Worm (Caenorhabditis elegans): ENCODE measurements around the gene F59B2.13.
A peak's percentile ranks its signal among the peaks of the same experiment; 100 is the strongest.
"Not testable (repeated sequence)": the region's sequence is repeated elsewhere in the genome, so short reads cannot be mapped to it uniquely, and the experiment has no call there.

F59B2.13 gene

ce11 chrIII:9007183-9007582 lies 19.7 kb downstream of the F59B2.13 start (continued):
- TF ChIP-seq ces-1 (GFP tag; optimal IDR thresholded peaks at IDR 0.05) (no peak), ets-5 (GFP tag; IDR thresholded peaks at IDR 0.05) (no peak)

DNA sequence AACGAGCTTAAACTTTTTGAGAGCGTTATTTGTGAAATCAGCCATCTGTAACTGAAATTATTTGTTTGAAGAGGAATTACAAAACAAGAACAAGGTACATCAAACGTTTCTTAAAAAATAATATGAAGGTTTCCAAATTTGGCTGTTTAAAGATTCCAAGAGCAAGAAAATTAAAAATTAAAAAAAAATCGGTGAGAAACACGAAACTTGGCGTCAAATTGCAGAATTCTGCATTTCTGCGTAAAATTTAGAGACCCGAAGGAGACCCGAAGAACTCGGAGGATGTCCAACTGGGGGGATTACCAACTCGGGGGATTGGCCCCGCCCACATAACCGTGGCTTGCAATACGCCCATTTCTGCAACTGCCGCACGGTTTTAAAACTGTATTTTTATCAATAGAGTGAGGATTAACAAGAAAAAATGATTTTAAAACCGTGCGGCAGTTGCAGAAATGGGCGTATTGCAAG lies 20.9 kb downstream of the F59B2.13 start, which contains the start of gene rab-6.1:
Gene rab-6.1, minus strand, starts transcription at position 51 of the 468 bp plus-strand sequence.
- not testable (repeated sequence) for TF ChIP-seq nhr-11, mdl-1, sptf-1 (tag; optimal IDR thresholded peaks at IDR 0.05)

DNA sequence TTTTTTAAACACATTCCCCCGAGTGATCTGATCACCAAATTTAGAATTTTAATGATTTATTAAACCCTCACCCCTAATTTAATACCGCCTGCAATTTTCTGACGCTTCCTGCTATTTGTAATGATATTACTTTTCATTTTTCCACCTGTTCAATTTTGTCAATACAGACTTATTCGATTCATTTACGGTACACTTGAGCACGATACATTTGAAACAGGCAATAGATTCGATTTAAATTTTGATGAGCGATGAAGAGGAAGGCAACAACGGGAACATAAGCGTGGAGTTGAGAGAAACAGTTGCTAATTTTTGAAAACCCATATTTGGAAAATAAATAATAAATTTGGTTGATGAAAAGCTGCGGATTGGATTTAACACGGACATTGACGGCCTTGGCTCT lies 22.2 kb downstream of the F59B2.13 start:
- TF ChIP-seq elt-2 (tag; optimal IDR thresholded peaks at IDR 0.05) (no peak), rnt-1 (tag; optimal IDR thresholded peaks at IDR 0.05) (no peak), irx-1 (tag; optimal IDR thresholded peaks at IDR 0.05) (no peak), hlh-17 (GFP tag; optimal IDR thresholded peaks at IDR 0.05; ENCODE audit: borderline replicate concordance) (no peak)

DNA sequence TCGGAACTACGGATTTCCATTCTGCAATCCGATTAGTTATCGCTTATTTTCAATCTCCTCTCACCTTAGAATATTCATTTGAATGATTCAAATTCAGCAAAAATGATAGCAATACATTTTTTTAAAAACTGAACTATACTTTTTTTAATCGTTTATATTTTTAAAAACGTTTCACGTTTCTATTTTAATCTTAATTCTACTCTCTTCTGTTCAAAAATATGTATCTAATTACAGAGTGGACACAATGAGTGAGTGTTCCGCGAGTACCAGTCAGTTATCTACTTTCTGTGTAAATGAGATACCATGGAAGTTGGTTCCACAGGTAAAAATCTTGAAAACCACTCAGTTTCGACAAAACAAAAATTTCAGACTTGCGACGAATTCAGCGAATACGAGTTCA lies 24.3 kb downstream of the F59B2.13 start, which contains the start of the genes F59B2.15 and zif-1:
Gene F59B2.15, minus strand, starts transcription at position 101 of the 400 bp plus-strand sequence.
Gene zif-1, plus strand, starts transcription at position 235 of the 400 bp plus-strand sequence.
- TF ChIP-seq C34B4.2 (tag; optimal IDR thresholded peaks at IDR 0.05), result no peak
- no peak for TF ChIP-seq nhr-28 (tag; optimal IDR thresholded peaks at IDR 0.05)

ce11 chrIII:9001899-9002298 lies 25.0 kb downstream of the F59B2.13 start, which contains the start of gene rpn-6.2:
Gene rpn-6.2 (minus strand): TSS chrIII:9001999.
- TF ChIP-seq lin-39 (tag; optimal IDR thresholded peaks at IDR 0.05) (no peak), ces-1 (GFP tag; optimal IDR thresholded peaks at IDR 0.05) (no peak), sup-37 (GFP tag; optimal IDR thresholded peaks at IDR 0.05) (no peak), lin-35 (GFP tag; optimal IDR thresholded peaks at IDR 0.05) (no peak), nhr-28 (tag; optimal IDR thresholded peaks at IDR 0.05) (no peak), dpl-1 (GFP tag; optimal IDR thresholded peaks at IDR 0.05) (no peak), hlh-4 (tag; optimal IDR thresholded peaks at IDR 0.05) (no peak), unc-62 (GFP tag; optimal IDR thresholded peaks at IDR 0.05) (no peak), hlh-17 (GFP tag; optimal IDR thresholded peaks at IDR 0.05; ENCODE audit: borderline replicate concordance) (no peak), nhr-85 (tag) (peak; percentile 48), nhr-77 (tag; optimal IDR thresholded peaks at IDR 0.05) (no peak), nhr-84 (tag; optimal IDR thresholded peaks at IDR 0.05) (no peak), efl-1 (optimal IDR thresholded peaks at IDR 0.05) (no peak), efl-1 (GFP tag; optimal IDR thresholded peaks at IDR 0.05 in 1 of 2) (peak in 1 of 2 experiments; percentile 39)

DNA sequence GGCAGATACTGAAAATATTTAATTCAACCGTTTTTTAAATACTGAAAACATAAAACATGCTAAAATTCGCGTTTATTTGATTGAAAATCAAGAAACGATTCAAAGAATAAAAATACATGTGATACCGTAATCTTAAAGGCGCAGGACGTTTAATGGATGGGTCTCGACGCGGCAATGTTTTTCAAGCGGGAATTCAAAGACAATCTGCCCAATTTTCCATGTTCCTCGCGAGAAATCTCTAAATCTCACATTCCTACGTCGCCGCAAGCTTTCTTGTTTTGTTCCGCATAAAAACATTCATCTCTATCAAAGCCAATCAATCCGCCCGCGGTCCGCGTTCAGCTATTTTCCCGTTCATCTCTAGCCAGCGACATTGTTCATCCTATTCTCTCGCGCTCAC lies 25.4 kb downstream of the F59B2.13 start:
- peak in 1 of 3 experiments; percentile 6 for TF ChIP-seq dpl-1 (GFP tag; optimal IDR thresholded peaks at IDR 0.05)
- no peak for TF ChIP-seq mep-1 (tag; optimal IDR thresholded peaks at IDR 0.05)

- TF ChIP-seq efl-1 (optimal IDR thresholded peaks at IDR 0.05), result no peak
- TF ChIP-seq efl-1 (GFP tag; optimal IDR thresholded peaks at IDR 0.05 in 1 of 2), result peak in 1 of 2 experiments; percentile 66
- no peak for TF ChIP-seq swsn-7 (tag; optimal IDR thresholded peaks at IDR 0.05)
Measured at ce11 chrIII:8999508-8999907, 27.3 kb downstream of the F59B2.13 start, which contains the start of gene F59B2.3. Gene F59B2.3 (minus strand): TSS chrIII:8999766.

DNA sequence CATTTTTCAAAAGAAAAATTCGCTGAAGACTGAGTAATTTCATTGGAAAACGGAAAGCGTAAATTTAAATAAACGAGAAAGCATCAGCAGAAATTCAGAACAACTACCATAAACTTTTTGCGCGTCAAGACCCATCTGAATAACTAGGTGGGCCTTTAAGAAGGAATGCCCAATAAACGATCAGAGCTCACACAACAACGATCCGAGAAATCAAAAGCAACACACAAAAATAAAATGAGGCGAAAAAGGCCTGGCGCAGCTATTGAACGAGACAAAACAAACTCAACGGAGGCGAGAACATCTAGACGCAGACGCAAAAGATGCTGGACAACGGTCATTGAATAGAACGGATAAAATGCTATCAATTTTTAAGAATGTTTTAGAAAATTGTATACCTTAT lies 28.0 kb downstream of the F59B2.13 start:
- TF ChIP-seq sup-37 (GFP tag; optimal IDR thresholded peaks at IDR 0.05) (no peak), efl-1 (optimal IDR thresholded peaks at IDR 0.05) (no peak), efl-1 (GFP tag; optimal IDR thresholded peaks at IDR 0.05 in 1 of 2) (peak in 1 of 2 experiments; percentile 51)

DNA sequence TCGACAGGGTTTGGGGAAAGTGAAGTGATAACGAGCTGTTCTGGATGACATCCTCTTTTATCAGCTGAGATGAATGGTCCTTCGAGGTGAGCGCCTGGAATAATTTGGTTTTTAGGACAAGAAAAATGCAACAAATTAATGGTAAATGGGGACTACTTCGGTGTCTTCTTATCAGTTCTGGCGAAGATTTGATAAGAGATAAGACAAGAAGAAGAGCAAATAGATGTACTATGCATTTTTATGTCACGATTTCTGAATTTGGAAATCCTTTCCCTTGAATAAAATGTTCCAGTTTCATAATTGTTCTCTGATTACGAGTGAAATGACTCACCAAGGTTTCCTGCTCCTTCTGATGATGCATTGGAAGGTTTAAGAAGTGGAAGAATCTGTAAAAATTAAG lies 29.0 kb downstream of the F59B2.13 start:
- TF ChIP-seq blmp-1 (tag; optimal IDR thresholded peaks at IDR 0.05) (no peak), sup-37 (GFP tag; optimal IDR thresholded peaks at IDR 0.05) (no peak), efl-3 (GFP tag; optimal IDR thresholded peaks at IDR 0.05) (no peak), elt-2 (tag; optimal IDR thresholded peaks at IDR 0.05) (peak; percentile 54)
